Fruit fly (Drosophila melanogaster) whole organism, embryonic: ENCODE data around the gene CG31897.

ENCODE experiments used
- Asciz ChIP-seq: fragments of 200-800 bp; sonication (Bioruptor generic); optimal IDR thresholded peaks from 2 replicates; lab custom pipeline; 2017; ENCODE audit warnings: missing biosample characterization, mild to moderate bottlenecking, missing genetic modification characterization, missing genetic modification reagents
- Blimp-1 ChIP-seq: fragments of 200-800 bp; sonication (Bioruptor generic); optimal IDR thresholded peaks from 3 replicates; lab custom pipeline; 2018; ENCODE audit warnings: missing biosample characterization, missing genetic modification characterization, mild to moderate bottlenecking, moderate library complexity, missing genetic modification reagents
- CG10543 ChIP-seq: fragments of 200-800 bp; sonication (Bioruptor generic); optimal IDR thresholded peaks from 3 replicates; lab custom pipeline; 2017; ENCODE audit warnings: missing biosample characterization, mild to moderate bottlenecking, missing genetic modification characterization, moderate library complexity
- CG12769 ChIP-seq: fragments of 200-800 bp; sonication (Bioruptor generic); optimal IDR thresholded peaks from 2 replicates; lab custom pipeline; 2019; ENCODE audit warnings: missing biosample characterization, mild to moderate bottlenecking, missing genetic modification characterization, moderate library complexity
- CG14710 ChIP-seq: fragments of 200-800 bp; sonication (Bioruptor generic); optimal IDR thresholded peaks from 3 replicates; lab custom pipeline; 2019; ENCODE audit warnings: missing biosample characterization, mild to moderate bottlenecking, missing genetic modification characterization, moderate library complexity
- CG14965 ChIP-seq: fragments of 200-800 bp; sonication (Bioruptor generic); optimal IDR thresholded peaks from 2 replicates; lab custom pipeline; 2016; ENCODE audit warnings: missing biosample characterization, missing genetic modification characterization, borderline replicate concordance
- CG15696 ChIP-seq: fragments of 200-800 bp; sonication (Bioruptor generic); optimal IDR thresholded peaks from 2 replicates; lab custom pipeline; 2019; ENCODE audit warnings: missing biosample characterization, mild to moderate bottlenecking, missing genetic modification characterization, moderate library complexity
- CG1603 ChIP-seq: fragments of 200-800 bp; sonication (Bioruptor generic); optimal IDR thresholded peaks from 2 replicates; lab custom pipeline; 2019; ENCODE audit warnings: missing biosample characterization, mild to moderate bottlenecking, missing genetic modification characterization, moderate library complexity
- CG16779 ChIP-seq: fragments of 200-800 bp; sonication (Bioruptor generic); IDR thresholded peaks from 2 replicates; pipeline ENCODE4 v1.3.6; 2022; ENCODE audit warnings: missing biosample characterization, missing genetic modification characterization
- CG17802 ChIP-seq: fragments of 200-800 bp; sonication (Bioruptor generic); optimal IDR thresholded peaks from 2 replicates; lab custom pipeline; 2018; ENCODE audit warnings: missing biosample characterization, mild to moderate bottlenecking, missing genetic modification characterization, moderate library complexity
- CG18619 ChIP-seq: fragments of 200-800 bp; sonication (Bioruptor generic); optimal IDR thresholded peaks from 3 replicates; lab custom pipeline; 2017; ENCODE audit warnings: missing biosample characterization, mild to moderate bottlenecking, missing genetic modification characterization
- CG31365 ChIP-seq: fragments of 200-800 bp; sonication (Bioruptor generic); optimal IDR thresholded peaks from 2 replicates; lab custom pipeline; 2018; ENCODE audit warnings: missing biosample characterization, mild to moderate bottlenecking, missing genetic modification characterization
- CG3163 ChIP-seq: fragments of 200-800 bp; sonication (Bioruptor generic); optimal IDR thresholded peaks from 3 replicates; lab custom pipeline; 2016; ENCODE audit warnings: missing biosample characterization, missing genetic modification characterization
- CG3995 ChIP-seq: fragments of 200-800 bp; sonication (Bioruptor generic); optimal IDR thresholded peaks from 3 replicates; lab custom pipeline; 2016; ENCODE audit warnings: missing biosample characterization, missing genetic modification characterization
- CG4820 ChIP-seq: fragments of 200-800 bp; sonication (Bioruptor generic); optimal IDR thresholded peaks from 3 replicates; lab custom pipeline; 2016; ENCODE audit warnings: missing biosample characterization, missing genetic modification characterization
- CG7357 ChIP-seq: fragments of 200-800 bp; sonication (Bioruptor generic); IDR thresholded peaks from 3 replicates; pipeline ENCODE4 v1.3.6; 2022; ENCODE audit warnings: missing biosample characterization, missing genetic modification characterization
- CG7786 ChIP-seq: fragments of 200-800 bp; sonication (Bioruptor generic); optimal IDR thresholded peaks from 2 replicates; lab custom pipeline; 2016; ENCODE audit warnings: missing biosample characterization, missing genetic modification characterization
- CG7928 ChIP-seq: fragments of 200-800 bp; sonication (Bioruptor generic); optimal IDR thresholded peaks from 2 replicates; lab custom pipeline; 2017; ENCODE audit warnings: missing biosample characterization, mild to moderate bottlenecking, missing genetic modification characterization
- CoRest ChIP-seq: fragments of 200-800 bp; sonication (Bioruptor generic); optimal IDR thresholded peaks from 3 replicates; lab custom pipeline; 2018; ENCODE audit warnings: missing biosample characterization, mild to moderate bottlenecking, missing genetic modification characterization, moderate library complexity
- D19A ChIP-seq: fragments of 200-800 bp; optimal IDR thresholded peaks from 3 replicates; lab custom pipeline; 2019; ENCODE audit warnings: missing biosample characterization, mild to moderate bottlenecking, missing genetic modification characterization, moderate library complexity
- HLH3B ChIP-seq: fragments of 200-800 bp; sonication (Bioruptor generic); IDR thresholded peaks from 2 replicates; pipeline ENCODE4 v1.3.6; 2022; ENCODE audit warnings: missing biosample characterization, missing genetic modification characterization
- HLHmδ ChIP-seq: fragments of 200-800 bp; sonication (Bioruptor generic); optimal IDR thresholded peaks from 2 replicates; lab custom pipeline; 2018; ENCODE audit warnings: missing biosample characterization, mild to moderate bottlenecking, missing genetic modification characterization, moderate library complexity
- Hmr ChIP-seq: fragments of 200-800 bp; sonication (Bioruptor generic); optimal IDR thresholded peaks from 3 replicates; lab custom pipeline; 2017; ENCODE audit warnings: mild to moderate bottlenecking, missing biosample characterization, missing genetic modification reagents, missing genetic modification characterization
- Mad ChIP-seq: fragments of 200-800 bp; sonication (Bioruptor generic); optimal IDR thresholded peaks from 2 replicates; lab custom pipeline; 2016; ENCODE audit warnings: missing biosample characterization, missing genetic modification characterization
- Rfx ChIP-seq: fragments of 200-800 bp; sonication (Bioruptor generic); IDR thresholded peaks from 2 replicates; pipeline ENCODE4 v1.3.6; 2022; ENCODE audit warnings: missing biosample characterization, missing genetic modification characterization
- Trl ChIP-seq, 3 experiments: fragments of >200 bp in 2 of 3; fragments of 200-800 bp in 1 of 3; sonication (Bioruptor generic) in 1 of 3; optimal IDR thresholded peaks; 2 replicates in 1 of 3; 3 replicates in 2 of 3; lab custom pipeline; 2016 to 2017; ENCODE audit warnings: missing biosample characterization in 1 of 3, missing genetic modification characterization in 1 of 3
- ato ChIP-seq: fragments of 200-800 bp; sonication (Bioruptor generic); IDR thresholded peaks from 2 replicates; pipeline ENCODE4 v1.3.6; 2022; ENCODE audit warnings: missing biosample characterization, missing genetic modification characterization; ENCODE audit not compliant: partially characterized antibody
- az2 ChIP-seq: fragments of 200-800 bp; sonication (Bioruptor generic); optimal IDR thresholded peaks from 3 replicates; lab custom pipeline; 2016; ENCODE audit warnings: missing biosample characterization, missing genetic modification characterization
- bsh ChIP-seq, 2 experiments: fragments of 200-800 bp; sonication (Bioruptor generic); optimal IDR thresholded peaks; 2 replicates each; lab custom pipeline; 2017 to 2018; ENCODE audit warnings: mild to moderate bottlenecking in 2 of 2, missing biosample characterization in 2 of 2, missing genetic modification characterization in 2 of 2, moderate library complexity in 1 of 2
- cas ChIP-seq: fragments of 200-800 bp; sonication (Bioruptor generic); IDR thresholded peaks from 2 replicates; pipeline ENCODE4 v1.3.6; 2022; ENCODE audit warnings: missing biosample characterization, missing genetic modification characterization
- crol ChIP-seq: fragments of 200-800 bp; sonication (Bioruptor generic); IDR thresholded peaks from 2 replicates; pipeline ENCODE4 v1.3.6; 2022; ENCODE audit warnings: missing biosample characterization, missing genetic modification characterization
- danr ChIP-seq: fragments of 200-800 bp; sonication (Bioruptor generic); IDR thresholded peaks from 2 replicates; pipeline ENCODE4 v1.3.6; 2022; ENCODE audit warnings: missing biosample characterization, missing genetic modification characterization
- ftz-f1 ChIP-seq: fragments of 200-800 bp; sonication (Bioruptor generic); optimal IDR thresholded peaks from 2 replicates; lab custom pipeline; 2016; ENCODE audit warnings: missing biosample characterization, missing genetic modification characterization
- klu ChIP-seq: fragments of 200-800 bp; sonication (Bioruptor generic); IDR thresholded peaks from 2 replicates; pipeline ENCODE4 v1.3.6; 2022; ENCODE audit warnings: missing biosample characterization, missing genetic modification characterization
- nerfin-2 ChIP-seq: fragments of 200-800 bp; sonication (Bioruptor generic); IDR thresholded peaks from 2 replicates; pipeline ENCODE4 v1.3.6; 2022; ENCODE audit warnings: missing biosample characterization, missing genetic modification characterization; ENCODE audit not compliant: partially characterized antibody
- nom ChIP-seq: fragments of 200-800 bp; sonication (Bioruptor generic); optimal IDR thresholded peaks from 2 replicates; lab custom pipeline; 2017; ENCODE audit warnings: missing biosample characterization, missing genetic modification characterization, mild to moderate bottlenecking, moderate library complexity, missing genetic modification reagents
- org-1 ChIP-seq: fragments of 200-800 bp; sonication (Bioruptor generic); optimal IDR thresholded peaks from 2 replicates; lab custom pipeline; 2017; ENCODE audit warnings: missing biosample characterization, missing genetic modification characterization
- pnt ChIP-seq: fragments of 200-800 bp; sonication (Bioruptor generic); optimal IDR thresholded peaks from 3 replicates; lab custom pipeline; 2016; ENCODE audit warnings: missing biosample characterization, missing genetic modification characterization
- rib ChIP-seq: fragments of 200-800 bp; sonication (Bioruptor generic); IDR thresholded peaks from 2 replicates; pipeline ENCODE4 v1.3.6; 2022; ENCODE audit warnings: missing biosample characterization, missing genetic modification characterization
- ro ChIP-seq: fragments of 200-800 bp; sonication (Bioruptor generic); IDR thresholded peaks from 2 replicates; pipeline ENCODE4 v1.3.6; 2022; ENCODE audit warnings: missing biosample characterization, missing genetic modification characterization
- row ChIP-seq: fragments of 200-800 bp; sonication (Bioruptor generic); IDR thresholded peaks from 3 replicates; pipeline ENCODE4 v1.3.6; 2022; ENCODE audit warnings: missing biosample characterization, missing genetic modification characterization
- sd ChIP-seq: fragments of 200-800 bp; sonication (Bioruptor generic); optimal IDR thresholded peaks from 3 replicates; lab custom pipeline; 2018; ENCODE audit warnings: missing biosample characterization, mild to moderate bottlenecking, missing genetic modification characterization, moderate library complexity

The CG31897 gene

DNA sequence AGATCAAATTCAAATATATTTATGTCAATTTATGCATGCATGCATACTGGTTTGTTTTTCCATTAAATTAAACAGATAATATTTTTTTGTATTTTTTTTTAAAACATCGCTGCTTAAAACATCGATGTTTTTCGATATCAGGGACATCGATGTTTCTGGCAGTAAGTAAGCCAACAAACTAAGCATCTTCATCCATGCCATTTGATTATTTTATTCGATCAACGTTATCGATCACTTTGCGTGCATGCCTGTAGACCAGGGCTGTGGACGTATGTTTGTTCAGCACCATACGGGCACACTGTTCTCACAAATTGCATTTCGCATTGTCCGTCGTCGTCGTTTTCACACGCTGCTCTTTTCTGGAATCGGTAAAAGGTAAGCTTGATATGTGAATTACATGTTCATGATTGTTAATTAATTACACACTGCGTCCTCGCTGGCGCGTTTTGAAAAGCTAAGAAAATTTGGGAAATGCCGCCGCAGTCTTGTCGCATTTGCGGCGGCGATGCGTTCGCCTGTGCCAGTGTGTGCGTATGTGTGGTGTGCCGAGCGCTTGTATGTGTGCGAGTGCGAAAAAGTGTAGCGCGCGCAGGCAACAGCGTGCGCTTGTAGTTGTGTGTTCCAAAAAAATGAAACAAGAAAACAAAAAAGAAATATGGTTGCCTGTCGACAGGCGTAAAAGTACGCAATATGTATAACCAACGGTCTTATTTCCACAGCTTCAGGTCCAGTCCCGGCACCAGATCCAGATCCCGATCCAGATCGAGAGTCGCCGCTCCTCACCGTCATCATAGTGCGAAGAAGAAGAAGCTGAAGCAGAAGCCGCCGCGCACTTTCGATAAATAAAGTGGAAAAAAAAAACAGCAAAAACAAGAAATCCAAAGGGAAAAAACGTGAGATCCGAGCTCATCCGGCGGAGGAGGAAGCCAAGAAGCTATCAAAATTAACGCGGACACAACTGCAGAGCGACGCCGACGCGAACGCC is 38.7 kb upstream of the CG31897 start, which contains the start of gene emb (continued):
- peak; percentile 75 for TF ChIP-seq rib
- no peak for TF ChIP-seq CG16779 (GFP tag; lab: Robert Waterston, UW)
- TF ChIP-seq, all 482 proteins: peak for 245

DNA sequence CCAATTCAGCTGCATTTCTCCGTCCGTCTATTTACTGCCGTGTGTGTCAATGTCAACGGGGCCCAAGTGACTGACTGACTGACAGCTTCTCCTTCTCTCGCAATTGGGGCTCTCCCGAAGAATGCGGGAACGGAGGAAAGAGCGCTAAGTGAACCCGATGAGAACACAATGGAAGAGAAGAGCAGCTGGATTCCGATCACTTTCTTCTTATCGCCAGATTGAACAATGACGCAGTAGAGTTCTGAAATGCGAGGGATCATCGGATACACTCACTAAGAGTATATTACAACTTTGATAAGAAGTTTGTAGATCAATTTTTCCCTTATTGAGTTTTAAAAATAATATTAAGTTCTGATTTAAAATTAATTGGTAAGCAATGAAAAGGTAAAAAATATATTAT is 30.7 kb upstream of the CG31897 start, which contains the start of gene Naglu:
Gene Naglu (minus strand): TSS at position 339 of the 400 bp plus-strand sequence.
- TF ChIP-seq ato: peak; percentile 46; the same call in 1 of the 2 replicates
- TF ChIP-seq CG14710 (tag; lab: Kevin White, UChicago): peak; percentile 10
- no peak for TF ChIP-seq CG31365 (tag; lab: Kevin White, UChicago)
- no peak for TF ChIP-seq org-1
- no peak for TF ChIP-seq ro
- TF ChIP-seq CG7357: no peak
- no peak for TF ChIP-seq nerfin-2 (GFP tag; lab: Robert Waterston, UW)
- peak; percentile 38 for TF ChIP-seq CG17802 (tag; lab: Kevin White, UChicago)
- TF ChIP-seq D19A (tag; lab: Kevin White, UChicago): peak; percentile 86
- peak; percentile 46 for TF ChIP-seq HLHmδ
- TF ChIP-seq cas (GFP tag; lab: Robert Waterston, UW): 0 out of 2 replicates have a peak, but pooled peaks have one; percentile 17
- TF ChIP-seq Trl (optimal IDR thresholded peaks at IDR 0.05; lab: Kevin White, UChicago): peak in 1 of 2 experiments; percentile 52
- no peak for TF ChIP-seq Trl (GFP tag; optimal IDR thresholded peaks at IDR 0.05; lab: Kevin White, UChicago)
- TF ChIP-seq Blimp-1 (GFP tag; lab: Kevin White, UChicago): peak; percentile 60
- 0 out of 2 replicates have a peak, but pooled peaks have one; percentile 6 for TF ChIP-seq Rfx
- 0 out of 2 replicates have a peak, but pooled peaks have one; percentile 14 for TF ChIP-seq HLH3B (GFP tag; lab: Robert Waterston, UW)
- TF ChIP-seq az2 (GFP tag; lab: Kevin White, UChicago): no peak
- TF ChIP-seq CG18619 (GFP tag; lab: Kevin White, UChicago): no peak
- 0 out of 2 replicates have a peak, but pooled peaks have one; percentile 9 for TF ChIP-seq crol (GFP tag; lab: Robert Waterston, UW)
- TF ChIP-seq pnt (GFP tag; lab: Kevin White, UChicago): no peak
- TF ChIP-seq row (GFP tag; lab: Robert Waterston, UW): 0 out of 3 replicates have a peak, but pooled peaks have one; percentile 10
- no peak for TF ChIP-seq CG12769
- peak in 1 of 2 experiments; percentile 12 for TF ChIP-seq bsh (GFP tag; optimal IDR thresholded peaks at IDR 0.05; lab: Kevin White, UChicago)
- peak; percentile 43 for TF ChIP-seq nom (GFP tag; lab: Kevin White, UChicago)

DNA sequence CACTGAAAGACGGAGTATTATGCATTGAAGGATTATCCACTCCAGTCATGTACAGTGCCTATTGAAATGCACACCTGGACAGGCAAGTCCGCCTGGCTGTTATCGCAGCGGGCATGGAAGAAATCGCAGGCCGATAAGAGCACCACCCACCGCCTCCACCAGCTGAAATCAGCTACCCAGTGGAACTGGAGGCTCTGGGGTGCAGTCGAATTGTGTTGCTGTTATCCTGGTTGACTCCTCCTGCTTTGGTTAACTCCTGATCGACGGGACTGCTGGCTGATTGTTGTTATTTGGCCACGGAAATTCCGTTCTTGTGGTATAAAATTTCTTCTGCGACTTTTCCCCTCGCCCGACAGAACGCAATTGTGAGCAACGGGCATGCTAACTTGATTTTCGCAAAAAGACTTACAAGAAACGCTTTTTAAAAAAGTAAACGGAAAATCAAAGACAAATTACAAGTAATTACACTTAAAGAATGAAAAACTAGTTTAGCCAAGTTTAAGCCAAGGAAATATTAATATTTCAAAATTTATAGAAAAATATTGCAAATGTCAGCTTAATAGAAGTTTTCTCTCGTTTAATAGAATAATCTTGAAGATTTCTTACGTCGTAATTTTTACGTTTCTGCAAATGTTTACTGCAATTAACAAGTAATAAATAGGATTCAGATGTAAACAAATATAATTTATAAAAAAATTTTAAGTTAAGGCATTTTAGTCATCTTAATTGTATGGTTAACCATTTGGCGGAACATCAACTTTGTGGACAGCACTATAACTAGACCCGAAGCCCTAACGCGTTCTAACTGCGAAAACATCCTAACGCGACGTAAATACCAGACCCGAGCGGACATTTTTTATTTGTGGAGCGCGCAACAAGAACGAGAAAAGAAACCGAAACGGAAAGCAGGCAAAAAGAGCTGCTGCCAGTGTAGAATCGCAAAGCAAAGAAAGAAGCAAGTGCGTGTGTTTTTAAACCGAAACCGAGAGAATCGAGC is 27.1 kb upstream of the CG31897 start, which contains the start of the genes CG13398 and Akap200:
Gene CG13398 (minus strand): TSS at position 370 of the 997 bp plus-strand sequence.
Gene Akap200 (plus strand): TSS at position 804 of the 997 bp plus-strand sequence.
- TF ChIP-seq sd (tag; lab: Kevin White, UChicago): peak; percentile 26
- peak; percentile 34 for TF ChIP-seq CG1603
- peak; percentile 3 for TF ChIP-seq Hmr (GFP tag; lab: Kevin White, UChicago)
- no peak for TF ChIP-seq ftz-f1 (GFP tag; lab: Kevin White, UChicago)
- TF ChIP-seq CG7786 (GFP tag; lab: Kevin White, UChicago): peak; percentile 4
- no peak for TF ChIP-seq danr (GFP tag; lab: Robert Waterston, UW)
- TF ChIP-seq CG15696 (tag; lab: Kevin White, UChicago): peak; percentile 31
- 0 out of 2 replicates have a peak, but pooled peaks have one; percentile 23 for TF ChIP-seq klu (GFP tag; lab: Robert Waterston, UW)
- no peak for TF ChIP-seq Asciz
- TF ChIP-seq CG10543 (GFP tag; lab: Kevin White, UChicago): peak; percentile 57
- peak; percentile 75 for TF ChIP-seq CG3995 (GFP tag; lab: Kevin White, UChicago)
- TF ChIP-seq CG18619 (GFP tag; lab: Kevin White, UChicago): peak; percentile 4
- no peak for TF ChIP-seq CG3163 (GFP tag; lab: Kevin White, UChicago)
- TF ChIP-seq Mad: no peak
- no peak for TF ChIP-seq CG14965 (GFP tag; lab: Kevin White, UChicago)
- peak; percentile 70 for TF ChIP-seq CoRest
- peak; percentile 55 for TF ChIP-seq CG7928 (GFP tag; lab: Kevin White, UChicago)
- no peak for TF ChIP-seq CG4820
